Fruit fly (Drosophila melanogaster): ENCODE measurements around the gene RpL17.

RpL17 gene

DNA sequence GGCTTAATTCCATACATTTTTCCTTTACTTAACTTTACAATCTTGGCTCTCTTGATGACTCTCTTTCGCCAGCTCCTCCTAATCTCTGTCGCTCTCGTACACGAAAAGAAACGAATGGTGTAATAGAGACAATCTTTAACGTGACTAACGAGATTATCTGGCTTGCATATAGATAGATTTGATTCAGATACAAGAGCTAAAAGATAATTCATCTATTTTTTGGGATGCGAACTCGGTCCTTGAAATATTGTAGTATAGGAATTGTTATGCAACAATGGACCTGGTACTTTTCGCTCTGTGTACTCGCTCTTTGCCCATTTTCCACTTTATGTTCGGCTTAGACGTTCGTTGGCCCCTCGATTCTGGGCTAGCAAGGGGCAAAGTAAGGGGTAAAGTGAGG is 32.7 kb downstream of the RpL17 start (continued):
- TF ChIP-seq CG8359 (GFP tag; optimal IDR thresholded peaks at IDR 0.05; ENCODE audit: borderline replicate concordance) = peak; percentile 57
- peak; percentile 24 for TF ChIP-seq sqz (GFP tag; optimal IDR thresholded peaks at IDR 0.05)
- peak; percentile 7 for TF ChIP-seq CG30020 (tag; optimal IDR thresholded peaks at IDR 0.05)
- peak; percentile 58 for TF ChIP-seq CG9876 (GFP tag; optimal IDR thresholded peaks at IDR 0.05)
- peak; percentile 62 for TF ChIP-seq CG11247 (GFP tag; IDR thresholded peaks at IDR 0.05)
- TF ChIP-seq CG7556 (GFP tag; optimal IDR thresholded peaks at IDR 0.05) = peak; percentile 86
- peak; percentile 64 for TF ChIP-seq ems (GFP tag; optimal IDR thresholded peaks at IDR 0.05)
- peak; percentile 58 for TF ChIP-seq HmgD (GFP tag; optimal IDR thresholded peaks at IDR 0.05)
- no peak for TF ChIP-seq Dll (GFP tag; IDR thresholded peaks at IDR 0.05; ENCODE audit: partially characterized antibody)
- peak; percentile 28 for TF ChIP-seq Sry-δ (GFP tag; optimal IDR thresholded peaks at IDR 0.05)
- peak in 1 of 2 experiments; percentile 39 for TF ChIP-seq Hr78 (GFP tag; optimal IDR thresholded peaks at IDR 0.05)
- TF ChIP-seq Dp (GFP tag; optimal IDR thresholded peaks at IDR 0.05) = no peak
- TF ChIP-seq Vsx1 (GFP tag; optimal IDR thresholded peaks at IDR 0.05) = peak; percentile 35
- TF ChIP-seq Bteb2 (GFP tag; optimal IDR thresholded peaks at IDR 0.05) = peak; percentile 74
- peak; percentile 15 for TF ChIP-seq MESR4 (GFP tag; optimal IDR thresholded peaks at IDR 0.05)
- TF ChIP-seq Meics (GFP tag; optimal IDR thresholded peaks at IDR 0.05) = peak; percentile 81
- 0 out of 2 replicates have a peak, but pooled peaks have one; percentile 4 for TF ChIP-seq CG5953 (GFP tag; IDR thresholded peaks at IDR 0.05)
- TF ChIP-seq CG6854 (GFP tag; optimal IDR thresholded peaks at IDR 0.05) = peak; percentile 67
- TF ChIP-seq CG16779 (GFP tag; IDR thresholded peaks at IDR 0.05) = no peak
- TF ChIP-seq klu (GFP tag; IDR thresholded peaks at IDR 0.05) = peak; percentile 37; the same call in 1 of the 2 replicates
- TF ChIP-seq z (GFP tag; IDR thresholded peaks at IDR 0.05) = no peak
- peak; percentile 90 for TF ChIP-seq CG2678 (tag; optimal IDR thresholded peaks at IDR 0.05)
- peak; percentile 77 for TF ChIP-seq Fer3 (tag; optimal IDR thresholded peaks at IDR 0.05)
- TF ChIP-seq pho (GFP tag; optimal IDR thresholded peaks at IDR 0.05) = peak; percentile 80
- no peak for TF ChIP-seq bbx (GFP tag; IDR thresholded peaks at IDR 0.05; ENCODE audit: partially characterized antibody)
- peak; percentile 30; the same call in 1 of the 3 replicates for TF ChIP-seq H15 (GFP tag; IDR thresholded peaks at IDR 0.05)
- peak; percentile 88 for TF ChIP-seq gem (tag; optimal IDR thresholded peaks at IDR 0.05)
- TF ChIP-seq ftz-f1 (GFP tag; optimal IDR thresholded peaks at IDR 0.05) = no peak
- TF ChIP-seq gsb (GFP tag; IDR thresholded peaks at IDR 0.05) = no peak
- TF ChIP-seq MBD-R2 (GFP tag; IDR thresholded peaks at IDR 0.05) = peak; percentile 36; the same call in 1 of the 2 replicates
- TF ChIP-seq h (optimal IDR thresholded peaks at IDR 0.05) = no peak
- TF ChIP-seq Xrp1 (GFP tag; IDR thresholded peaks at IDR 0.05) = peak; percentile 81
- peak; percentile 64 for TF ChIP-seq CG8944 (GFP tag; optimal IDR thresholded peaks at IDR 0.05)
- peak; percentile 42; the same call in 1 of the 2 replicates for TF ChIP-seq danr (GFP tag; IDR thresholded peaks at IDR 0.05)
- TF ChIP-seq run (tag; optimal IDR thresholded peaks at IDR 0.05) = peak; percentile 49
- TF ChIP-seq CkIIα-i1 (GFP tag; IDR thresholded peaks at IDR 0.05) = no peak
- TF ChIP-seq CG6689 (GFP tag; IDR thresholded peaks at IDR 0.05) = peak; percentile 59
- peak; percentile 47 for TF ChIP-seq CG7987 (GFP tag; optimal IDR thresholded peaks at IDR 0.05)
- no peak for TF ChIP-seq hbn (GFP tag; IDR thresholded peaks at IDR 0.05; ENCODE audit: partially characterized antibody)
- no peak for TF ChIP-seq Poxn (GFP tag; IDR thresholded peaks at IDR 0.05)
- TF ChIP-seq toy (GFP tag; IDR thresholded peaks at IDR 0.05) = no peak
- TF ChIP-seq cad (GFP tag; optimal IDR thresholded peaks at IDR 0.05) = no peak
- TF ChIP-seq dan (GFP tag; IDR thresholded peaks at IDR 0.05) = no peak
- TF ChIP-seq stwl (tag; optimal IDR thresholded peaks at IDR 0.05) = no peak
- peak; percentile 74 for TF ChIP-seq gsb-n (tag; optimal IDR thresholded peaks at IDR 0.05)
- peak; percentile 83 for TF ChIP-seq Dek (tag; optimal IDR thresholded peaks at IDR 0.05)
- TF ChIP-seq CG12155 (GFP tag; optimal IDR thresholded peaks at IDR 0.05) = peak; percentile 64
- peak; percentile 77 for TF ChIP-seq scrt (GFP tag; optimal IDR thresholded peaks at IDR 0.05)
- TF ChIP-seq CG11723 (GFP tag; optimal IDR thresholded peaks at IDR 0.05) = peak; percentile 58
- TF ChIP-seq abd-A (tag; optimal IDR thresholded peaks at IDR 0.05) = no peak
- TF ChIP-seq H2.0 (GFP tag; IDR thresholded peaks at IDR 0.05) = peak; percentile 53; the same call in 1 of the 2 replicates

Measured in whole organism, embryonic.